Worm (Caenorhabditis elegans) whole organism, midembryonic: ENCODE results near the gene C17C3.9.

ENCODE experiments used
- med-1 ChIP-seq: sonication (generic microtip); optimal IDR thresholded peaks from 2 replicates; lab custom pipeline; 2017; ENCODE audit warnings: missing genetic modification characterization, mild to moderate bottlenecking, missing compliant biosample characterization, antibody characterized with exemption, missing genetic modification reagents; ENCODE audit not compliant: insufficient read depth
- ref-1 ChIP-seq: fragments of 200-800 bp; sonication (Bioruptor generic); conservative IDR thresholded peaks from 2 replicates; pipeline ENCODE4 v1.3.6; 2022; ENCODE audit warnings: missing genetic modification reagents, missing genetic modification characterization, missing compliant biosample characterization
- tab-1 ChIP-seq: fragments of 200-800 bp; sonication (Bioruptor generic); IDR thresholded peaks from 2 replicates; pipeline ENCODE4 v1.3.6; 2022; ENCODE audit warnings: missing genetic modification characterization, missing compliant biosample characterization

DNA sequence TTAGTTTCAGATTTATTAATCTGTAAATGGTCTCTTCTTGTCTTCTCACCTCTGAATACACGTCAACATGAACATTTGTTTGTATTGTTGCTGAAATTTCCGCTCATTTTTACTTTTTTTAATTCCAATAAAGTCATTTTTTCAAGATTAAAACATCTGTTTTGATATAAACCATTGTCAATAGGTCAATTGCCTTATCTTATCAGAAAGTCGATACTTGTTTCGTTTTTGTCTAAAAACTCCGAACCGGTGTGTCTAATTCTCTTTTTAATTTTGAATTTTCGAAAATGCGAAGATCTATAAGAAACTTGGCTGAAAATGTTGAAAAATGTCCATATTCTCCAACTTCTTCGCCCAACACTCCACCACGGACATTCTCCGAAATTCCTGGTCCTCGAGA is 28.3 kb downstream of the C17C3.9 start, which contains the start of gene cyp-44A1:
- TF ChIP-seq tab-1 (GFP tag; lab: Robert Waterston, UW) = no peak
- no peak for TF ChIP-seq ref-1 (GFP tag; lab: Robert Waterston, UW)
- no peak for TF ChIP-seq med-1 (GFP tag; lab: Kevin White, UChicago)
